Worm (Caenorhabditis elegans) whole organism, L1 larva: Measurements from ENCODE around the gene ccar-1.

Source experiments
- C04F5.9 ChIP-seq: sonication (generic microtip); optimal IDR thresholded peaks from 2 replicates; lab custom pipeline; 2016; ENCODE audit warnings: missing genetic modification characterization, missing compliant biosample characterization
- C34B4.2 ChIP-seq: sonication (generic microtip); optimal IDR thresholded peaks from 2 replicates; lab custom pipeline; 2017; ENCODE audit warnings: mild to moderate bottlenecking, missing genetic modification characterization, missing compliant biosample characterization
- F16B12.6 ChIP-seq: fragments of 150-350 bp; optimal IDR thresholded peaks from 2 replicates; lab custom pipeline; 2014; ENCODE audit warnings: missing biosample characterization, missing genetic modification characterization
- Y116A8C.19 ChIP-seq: sonication (generic microtip); optimal IDR thresholded peaks from 2 replicates; lab custom pipeline; 2016; ENCODE audit warnings: missing compliant biosample characterization, missing genetic modification characterization, borderline replicate concordance
- aha-1 ChIP-seq: fragments of 150-350 bp; optimal IDR thresholded peaks from 2 replicates; lab custom pipeline; 2014; ENCODE audit warnings: missing biosample characterization, missing genetic modification characterization
- ama-1 ChIP-seq: fragments of 150-350 bp; optimal IDR thresholded peaks from 2 replicates; lab custom pipeline; 2014
- ceh-63 ChIP-seq: fragments of 200-800 bp; sonication (Bioruptor generic); optimal IDR thresholded peaks from 2 replicates; lab custom pipeline; 2018; ENCODE audit warnings: mild to moderate bottlenecking, missing genetic modification characterization, missing compliant biosample characterization
- ceh-82 ChIP-seq, 3 experiments: fragments of 150-350 bp in 1 of 3; sonication (generic microtip) in 2 of 3; optimal IDR thresholded peaks; 2 replicates each; lab custom pipeline; 2014 to 2017; ENCODE audit warnings: missing biosample characterization in 3 of 3, missing genetic modification characterization in 3 of 3
- egl-13 ChIP-seq: sonication (generic microtip); optimal IDR thresholded peaks from 2 replicates; lab custom pipeline; 2016; ENCODE audit warnings: missing genotype, missing genetic modification reagents, missing genetic modification characterization, missing compliant biosample characterization
- egl-27 ChIP-seq, 2 experiments: fragments of 150-350 bp in 1 of 2; sonication (generic microtip); optimal IDR thresholded peaks; 3 replicates each; lab custom pipeline; 2017 to 2018; ENCODE audit warnings: missing biosample characterization in 2 of 2, missing genetic modification characterization in 2 of 2, missing genetic modification reagents in 2 of 2
- fkh-4 ChIP-seq: sonication (generic microtip); optimal IDR thresholded peaks from 2 replicates; lab custom pipeline; 2016; ENCODE audit warnings: missing compliant biosample characterization, missing genetic modification characterization, borderline replicate concordance
- fos-1 ChIP-seq: fragments of 150-350 bp; optimal IDR thresholded peaks from 2 replicates; lab custom pipeline; 2014; ENCODE audit warnings: missing biosample characterization, missing genetic modification characterization
- jun-1 ChIP-seq: fragments of 150-350 bp; optimal IDR thresholded peaks from 2 replicates; lab custom pipeline; 2014; ENCODE audit warnings: missing biosample characterization, missing genetic modification reagents, missing genetic modification characterization
- lin-13 ChIP-seq: fragments of 150-350 bp; optimal IDR thresholded peaks from 2 replicates; lab custom pipeline; 2014; ENCODE audit warnings: missing biosample characterization, missing genetic modification reagents, missing genetic modification characterization
- lin-14 ChIP-seq: fragments of 200-800 bp; sonication (Bioruptor generic); optimal IDR thresholded peaks from 2 replicates; lab custom pipeline; 2018; ENCODE audit warnings: mild to moderate bottlenecking, missing genetic modification characterization, moderate library complexity, missing compliant biosample characterization
- lin-15B ChIP-seq: fragments of 150-350 bp; sonication (generic microtip); optimal IDR thresholded peaks from 3 replicates; lab custom pipeline; 2014; ENCODE audit warnings: missing biosample characterization, missing genetic modification characterization
- lir-3 ChIP-seq: sonication (generic microtip); optimal IDR thresholded peaks from 2 replicates; lab custom pipeline; 2016; ENCODE audit warnings: mild to moderate bottlenecking, missing genetic modification characterization, moderate library complexity, missing compliant biosample characterization; ENCODE audit not compliant: poor library complexity
- mdl-1 ChIP-seq, 2 experiments: fragments of 150-350 bp; optimal IDR thresholded peaks; 2 replicates each; lab custom pipeline; 2014 to 2017; ENCODE audit warnings: missing biosample characterization in 2 of 2, missing genetic modification characterization in 2 of 2, inconsistent platforms in 1 of 2
- nhr-11 ChIP-seq: fragments of 150-350 bp; optimal IDR thresholded peaks from 2 replicates; lab custom pipeline; 2014; ENCODE audit warnings: missing biosample characterization, missing genetic modification characterization
- nhr-19 ChIP-seq: fragments of 200-800 bp; sonication (Bioruptor generic); conservative IDR thresholded peaks from 2 replicates; pipeline ENCODE4 v1.3.6; 2022; ENCODE audit warnings: missing genetic modification characterization, missing compliant biosample characterization
- nhr-20 ChIP-seq: sonication (generic microtip); optimal IDR thresholded peaks from 2 replicates; lab custom pipeline; 2016; ENCODE audit warnings: mild to moderate bottlenecking, missing genetic modification characterization, missing compliant biosample characterization
- nhr-28 ChIP-seq: fragments of 150-350 bp; optimal IDR thresholded peaks from 2 replicates; lab custom pipeline; 2014; ENCODE audit warnings: missing biosample characterization, missing genetic modification characterization
- nhr-47 ChIP-seq: sonication (generic microtip); optimal IDR thresholded peaks from 2 replicates; lab custom pipeline; 2016; ENCODE audit warnings: mild to moderate bottlenecking, missing genetic modification characterization, moderate library complexity, missing compliant biosample characterization
- nhr-71 ChIP-seq: sonication (generic microtip); optimal IDR thresholded peaks from 2 replicates; lab custom pipeline; 2016; ENCODE audit warnings: mild to moderate bottlenecking, missing genetic modification characterization, moderate library complexity, missing compliant biosample characterization
- nhr-85 ChIP-seq: sonication (generic microtip); peaks from one replicate; lab custom pipeline; 2016; ENCODE audit warnings: missing genetic modification characterization, inconsistent platforms, missing compliant biosample characterization
- nhr-90 ChIP-seq: sonication (generic microtip); optimal IDR thresholded peaks from 2 replicates; lab custom pipeline; 2016; ENCODE audit warnings: mild to moderate bottlenecking, missing genetic modification characterization, missing compliant biosample characterization; ENCODE audit not compliant: poor library complexity
- pqm-1 ChIP-seq: sonication (generic microtip); optimal IDR thresholded peaks from 3 replicates; lab custom pipeline; 2017; ENCODE audit warnings: missing biosample characterization, missing genetic modification characterization
- rnt-1 ChIP-seq: sonication (generic microtip); optimal IDR thresholded peaks from 2 replicates; lab custom pipeline; 2016; ENCODE audit warnings: mild to moderate bottlenecking, missing genetic modification characterization, moderate library complexity, missing compliant biosample characterization
- sox-4 ChIP-seq: sonication (generic microtip); optimal IDR thresholded peaks from 2 replicates; lab custom pipeline; 2016; ENCODE audit warnings: missing genetic modification characterization, missing compliant biosample characterization
- sup-37 ChIP-seq: fragments of 200-800 bp; sonication (Bioruptor generic); optimal IDR thresholded peaks from 2 replicates; lab custom pipeline; 2018; ENCODE audit warnings: mild to moderate bottlenecking, missing genetic modification characterization, missing compliant biosample characterization
- swsn-7 ChIP-seq: sonication (generic microtip); optimal IDR thresholded peaks from 2 replicates; lab custom pipeline; 2016; ENCODE audit warnings: missing genetic modification characterization, missing compliant biosample characterization
- tbx-2 ChIP-seq: sonication (generic microtip); optimal IDR thresholded peaks from 2 replicates; lab custom pipeline; 2016; ENCODE audit warnings: missing genetic modification characterization, missing compliant biosample characterization
- tlp-1 ChIP-seq: fragments of 150-350 bp; optimal IDR thresholded peaks from 2 replicates; lab custom pipeline; 2014; ENCODE audit warnings: missing biosample characterization, missing genetic modification characterization
- unc-130 ChIP-seq: fragments of 150-350 bp; optimal IDR thresholded peaks from 2 replicates; lab custom pipeline; 2017; ENCODE audit warnings: missing biosample characterization, missing genetic modification characterization, inconsistent platforms
- unc-62 ChIP-seq: fragments of 150-350 bp; optimal IDR thresholded peaks from 2 replicates; lab custom pipeline; 2014; ENCODE audit warnings: missing biosample characterization, missing genetic modification reagents, missing genetic modification characterization
- unc-86 ChIP-seq: sonication (generic microtip); optimal IDR thresholded peaks from 2 replicates; lab custom pipeline; 2016; ENCODE audit warnings: missing genetic modification characterization, missing compliant biosample characterization
- vab-15 ChIP-seq: sonication (generic microtip); optimal IDR thresholded peaks from 2 replicates; lab custom pipeline; 2017; ENCODE audit warnings: missing genotype, mild to moderate bottlenecking, missing genetic modification characterization, missing compliant biosample characterization
- xbp-1 ChIP-seq: sonication (generic microtip); optimal IDR thresholded peaks from 2 replicates; lab custom pipeline; 2016; ENCODE audit warnings: missing genetic modification characterization, missing compliant biosample characterization
- zag-1 ChIP-seq: fragments of 150-350 bp; optimal IDR thresholded peaks from 2 replicates; lab custom pipeline; 2014; ENCODE audit warnings: missing biosample characterization, missing genetic modification characterization
- zip-4 ChIP-seq: fragments of 200-800 bp; sonication (Bioruptor generic); optimal IDR thresholded peaks from 2 replicates; lab custom pipeline; 2018; ENCODE audit warnings: mild to moderate bottlenecking, missing genetic modification characterization, moderate library complexity, missing compliant biosample characterization
- ztf-11 ChIP-seq, 2 experiments: sonication (generic microtip); optimal IDR thresholded peaks; 2 replicates each; lab custom pipeline; 2016 to 2017; ENCODE audit warnings: missing genetic modification characterization in 2 of 2, missing biosample characterization in 1 of 2, missing compliant biosample characterization in 1 of 2

Gene ccar-1

DNA sequence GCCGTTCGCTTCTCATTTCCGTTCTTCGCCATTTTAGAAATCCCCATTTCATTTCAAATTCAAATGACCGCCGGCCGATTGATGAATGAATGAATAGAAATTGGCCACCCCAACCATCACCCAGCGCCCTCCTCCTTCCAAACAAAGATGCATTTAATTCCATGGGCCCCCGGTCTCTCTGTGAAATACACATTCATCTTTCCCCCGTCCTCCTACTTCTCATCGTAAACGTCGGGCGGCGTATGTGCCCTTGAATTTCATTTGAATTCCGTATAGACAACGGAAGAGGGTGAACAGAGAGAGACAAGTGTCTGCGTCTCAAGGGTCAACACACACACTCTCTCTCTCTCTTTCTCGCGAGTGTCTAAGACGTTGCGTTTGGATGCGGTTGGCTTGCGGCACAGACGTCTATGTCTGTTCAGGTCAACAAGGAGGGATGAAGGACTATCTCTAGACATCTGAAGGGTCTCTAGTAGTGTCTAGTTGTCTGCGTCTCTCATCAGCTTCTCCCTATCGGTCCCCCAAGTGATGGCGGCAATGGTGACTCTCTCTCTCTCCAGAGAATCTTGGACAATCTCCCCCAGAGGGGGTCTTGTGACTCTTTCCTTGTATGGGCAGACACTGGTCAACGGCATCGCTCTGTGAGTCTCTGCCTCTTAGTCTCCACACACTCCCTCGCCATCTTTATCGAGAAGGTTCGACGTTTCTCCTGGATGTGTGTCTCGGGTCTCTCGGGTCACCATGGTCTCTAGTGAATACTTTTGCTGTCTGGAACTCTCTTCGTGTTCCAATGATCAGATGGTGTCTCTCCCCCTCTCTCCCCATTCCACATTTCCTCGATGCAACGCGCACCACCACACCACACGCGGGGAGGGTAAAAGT is 38.5 kb upstream of the ccar-1 start (continued):
- TF ChIP-seq nhr-71 (tag; lab: Kevin White, UChicago) (peak; percentile 96), jun-1 (tag; lab: Kevin White, UChicago) (peak; percentile 60), ama-1 (peak; percentile 33), tlp-1 (tag; lab: Kevin White, UChicago) (no peak), Y116A8C.19 (no peak), F16B12.6 (tag; lab: Kevin White, UChicago) (no peak), unc-86 (tag; lab: Kevin White, UChicago) (peak; percentile 97), egl-13 (tag; lab: Kevin White, UChicago) (peak; percentile 91), egl-27 (tag; optimal IDR thresholded peaks at IDR 0.05; lab: Kevin White, UChicago) (peak in 1 of 2 experiments; percentile 61), nhr-19 (GFP tag; lab: Robert Waterston, UW) (peak; percentile 78), C34B4.2 (tag; lab: Kevin White, UChicago) (peak; percentile 48), lin-15B (peak; percentile 17), lin-13 (GFP tag; lab: Kevin White, UChicago) (peak; percentile 86), aha-1 (tag; lab: Kevin White, UChicago) (peak; percentile 66), swsn-7 (peak; percentile 86), zip-4 (GFP tag; lab: Kevin White, UChicago) (peak; percentile 26), ztf-11 (tag; optimal IDR thresholded peaks at IDR 0.05; lab: Kevin White, UChicago) (peak in 1 of 2 experiments; percentile 81), fkh-4 (tag; lab: Kevin White, UChicago) (peak; percentile 64), sup-37 (GFP tag; lab: Kevin White, UChicago) (no peak), sox-4 (tag; lab: Kevin White, UChicago) (peak; percentile 74), nhr-11 (tag; lab: Kevin White, UChicago) (peak; percentile 44), nhr-20 (tag; lab: Kevin White, UChicago) (peak; percentile 86), nhr-28 (no peak), rnt-1 (peak; percentile 75), C04F5.9 (no peak), unc-62 (GFP tag; lab: Kevin White, UChicago) (no peak), vab-15 (no peak), fos-1 (tag; lab: Kevin White, UChicago) (peak; percentile 17), unc-130 (no peak), ceh-82 (tag; optimal IDR thresholded peaks at IDR 0.05; lab: Kevin White, UChicago) (peak; percentile 44 to 75 (median 72)), lir-3 (tag; lab: Kevin White, UChicago) (peak; percentile 67), nhr-85 (tag; lab: Kevin White, UChicago) (peak; percentile 95), pqm-1 (tag; lab: Kevin White, UChicago) (no peak), mdl-1 (tag; optimal IDR thresholded peaks at IDR 0.05; lab: Kevin White, UChicago) (peak; percentile 13 to 18), xbp-1 (peak; percentile 75), tbx-2 (peak; percentile 85), ceh-63 (peak; percentile 39), zag-1 (tag; lab: Kevin White, UChicago) (peak; percentile 34), nhr-47 (tag; lab: Kevin White, UChicago) (peak; percentile 92)
- TF ChIP-seq, all 84 proteins: peak for 52

ce11 chrIV:14033502-14033751 is 37.9 kb upstream of the ccar-1 start:
- TF ChIP-seq egl-27 (tag; optimal IDR thresholded peaks at IDR 0.05; lab: Kevin White, UChicago) (peak in 1 of 2 experiments; percentile 65), nhr-90 (peak; percentile 13), ama-1 (no peak), ceh-82 (tag; optimal IDR thresholded peaks at IDR 0.05; lab: Kevin White, UChicago) (peak in 1 of 3 experiments; percentile 27), xbp-1 (peak; percentile 46), mdl-1 (tag; optimal IDR thresholded peaks at IDR 0.05; lab: Kevin White, UChicago) (no peak), lin-14 (GFP tag; lab: Kevin White, UChicago) (peak; percentile 90), unc-86 (tag; lab: Kevin White, UChicago) (peak; percentile 36)
- TF ChIP-seq, all 84 proteins: peak for 6
